Fruit fly (Drosophila melanogaster) whole organism: ENCODE measurements around the gene Or19b.
"Not testable (repeated sequence)": the region's sequence is repeated elsewhere in the genome, so short reads cannot be mapped to it uniquely, and the experiment has no call there.

Source experiments
- CG8478 ChIP-seq: fragments of >200 bp; optimal IDR thresholded peaks from 2 replicates; lab custom pipeline; 2018; ENCODE audit warnings: inconsistent platforms
- Dll ChIP-seq: fragments of >200 bp; optimal IDR thresholded peaks from 2 replicates; lab custom pipeline; 2017
- EcR ChIP-seq, 2 experiments: fragments of >200 bp; optimal IDR thresholded peaks; 2 replicates each; lab custom pipeline; 2017; ENCODE audit warnings: missing biosample characterization in 2 of 2, missing genetic modification characterization in 2 of 2, missing genetic modification reagents in 2 of 2
- pan ChIP-seq: fragments of >200 bp; optimal IDR thresholded peaks from 2 replicates; lab custom pipeline; 2017
- psq ChIP-seq: fragments of >200 bp; optimal IDR thresholded peaks from 2 replicates; lab custom pipeline; 2017
- usp ChIP-seq: fragments of >200 bp; optimal IDR thresholded peaks from 2 replicates; lab custom pipeline; 2017; ENCODE audit warnings: missing biosample characterization, missing genetic modification characterization, mixed read lengths

Gene Or19b

DNA sequence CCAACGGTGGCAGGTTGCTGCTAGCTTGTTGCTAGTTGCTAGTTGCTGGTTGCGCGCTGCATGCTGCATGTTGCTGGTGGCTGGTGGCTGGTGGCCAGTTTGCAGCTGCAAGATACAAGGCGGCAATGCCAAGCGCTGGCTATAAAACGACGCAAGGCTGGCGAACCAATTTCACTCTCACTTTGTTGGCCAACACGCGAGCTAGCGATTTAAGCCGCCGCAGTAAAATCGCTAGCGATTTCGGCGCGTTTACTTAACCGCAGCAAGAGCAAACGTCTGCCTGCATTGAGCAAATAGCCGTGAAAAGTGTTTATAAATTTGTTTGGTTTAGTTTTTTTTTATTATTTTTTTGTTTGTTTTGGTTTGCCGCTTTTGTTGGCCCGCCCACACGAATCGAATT, 39.2 kb downstream of the Or19b start, which contains the start of gene CG15322:
Gene CG15322 (plus strand): TSS at position 148 of the 400 bp plus-strand sequence.
- TF ChIP-seq Dll: no peak
- TF ChIP-seq EcR (GFP tag; optimal IDR thresholded peaks at IDR 0.05; lab: Kevin White, UChicago): no peak
- TF ChIP-seq pan: no peak
- TF ChIP-seq psq: no peak
- TF ChIP-seq CG8478 (lab: Kevin White, UChicago): no peak
- TF ChIP-seq usp (GFP tag; lab: Kevin White, UChicago): no peak

DNA sequence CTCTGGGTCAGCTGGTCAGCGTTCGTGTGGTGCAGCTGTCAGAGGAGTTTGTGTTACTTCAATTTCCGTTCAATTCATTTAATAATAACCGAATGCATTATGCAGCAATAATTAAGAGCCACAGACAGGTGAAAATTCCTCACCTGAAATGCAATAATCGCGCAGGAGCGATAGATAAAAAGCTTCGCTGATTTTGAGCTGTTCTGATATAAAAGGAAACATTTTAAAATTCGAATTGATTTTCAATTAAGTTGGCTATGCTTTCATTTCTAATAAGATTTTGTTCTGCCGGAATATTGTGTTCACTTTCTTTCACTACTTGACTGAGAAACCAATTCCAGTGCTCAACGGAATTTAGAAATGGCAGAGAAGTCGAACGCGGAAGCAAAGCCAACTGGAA, 45.3 kb downstream of the Or19b start, which contains the start of gene CG42583:
Gene CG42583 (plus strand): TSS at position 301 of the 400 bp plus-strand sequence.
- TF ChIP-seq psq (no peak), usp (GFP tag; lab: Kevin White, UChicago) (no peak), pan (no peak), CG8478 (lab: Kevin White, UChicago) (no peak), EcR (GFP tag; optimal IDR thresholded peaks at IDR 0.05; lab: Kevin White, UChicago) (no peak), Dll (no peak)

DNA sequence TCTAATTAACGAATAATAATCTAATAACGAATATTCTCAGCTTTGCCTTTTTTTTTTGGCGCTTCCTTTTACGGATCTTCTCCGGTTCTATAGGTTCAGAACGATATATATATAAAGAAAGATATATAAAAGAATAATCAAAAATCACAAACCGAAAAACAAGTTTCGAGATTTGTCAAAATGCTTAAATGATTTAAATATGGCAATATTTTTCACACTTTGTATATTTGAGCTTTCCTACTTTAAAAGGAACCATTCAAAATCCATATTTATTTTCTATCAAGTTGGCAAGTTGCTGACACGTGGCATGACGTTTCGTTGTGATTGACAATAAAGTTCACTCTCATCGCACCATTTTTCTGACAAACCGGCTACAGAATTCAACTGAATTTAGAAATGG, 46.5 kb downstream of the Or19b start, which contains the start of gene CG34332:
Gene CG34332 (plus strand): TSS at position 301 of the 400 bp plus-strand sequence.
- no peak for TF ChIP-seq psq
- no peak for TF ChIP-seq usp (GFP tag; lab: Kevin White, UChicago)
- TF ChIP-seq pan: no peak
- TF ChIP-seq EcR (GFP tag; optimal IDR thresholded peaks at IDR 0.05; lab: Kevin White, UChicago): no peak
- no peak for TF ChIP-seq CG8478 (lab: Kevin White, UChicago)
- TF ChIP-seq Dll: no peak

DNA sequence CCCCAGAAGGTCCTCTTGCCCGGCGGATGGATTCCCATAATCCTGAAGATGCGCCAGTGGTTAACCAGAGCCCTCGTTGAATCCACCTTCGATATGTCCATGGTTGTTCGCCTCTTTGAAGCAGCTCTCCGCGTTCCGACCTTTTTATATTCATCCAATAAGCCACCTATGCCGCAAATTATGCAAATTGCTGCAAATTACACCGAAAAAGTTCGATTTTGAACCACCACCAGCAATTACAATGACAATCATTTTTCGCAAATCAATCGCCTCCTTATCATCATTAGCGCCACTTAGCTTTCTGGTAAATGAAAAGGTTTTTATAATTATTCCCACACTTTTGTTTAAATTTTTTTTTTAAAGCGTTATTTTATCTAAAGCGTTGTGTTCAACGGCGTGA, 48.9 kb downstream of the Or19b start, which contains the start of gene Or19a:
Gene Or19a (minus strand): TSS at position 101 of the 400 bp plus-strand sequence.
- not testable (repeated sequence) for TF ChIP-seq Dll; pan; CG8478 (lab: Kevin White, UChicago)
